Worm (Caenorhabditis elegans) whole organism, L4/young adult: Measurements from ENCODE around the gene fbxa-196.

Experiments used
- W03F9.2 ChIP-seq: fragments of 150-350 bp; optimal IDR thresholded peaks from 2 replicates; lab custom pipeline; 2014; ENCODE audit warnings: missing biosample characterization, missing genetic modification characterization
- dao-5 ChIP-seq: sonication (generic microtip); optimal IDR thresholded peaks from 2 replicates; lab custom pipeline; 2016; ENCODE audit warnings: missing genotype, missing genetic modification characterization, moderate library complexity, missing compliant biosample characterization
- him-1 ChIP-seq: sonication (generic microtip); optimal IDR thresholded peaks from 2 replicates; lab custom pipeline; 2016; ENCODE audit warnings: missing genotype, missing genetic modification reagents, missing genetic modification characterization, missing compliant biosample characterization

ce11 chrV:6438601-6439000 is 9.9 kb upstream of the fbxa-196 start, which contains the start of gene T05H4.4:
- TF ChIP-seq dao-5 (tag; lab: Kevin White, UChicago) (no peak), him-1 (tag; lab: Kevin White, UChicago) (no peak), W03F9.2 (tag; lab: Kevin White, UChicago) (no peak)
